Fruit fly (Drosophila melanogaster): ENCODE results near the gene rdgB.

rdgB gene

dm6 chrX:13748906-13749872 is 13.4 kb upstream of the rdgB start:
- peak; percentile 53; the same call in 1 of the 2 replicates for TF ChIP-seq ssp (GFP tag; IDR thresholded peaks at IDR 0.05)
- TF ChIP-seq Ada2b (GFP tag; IDR thresholded peaks at IDR 0.05) = peak; percentile 75
- peak; percentile 50 for TF ChIP-seq Hsf (GFP tag; optimal IDR thresholded peaks at IDR 0.05)
- TF ChIP-seq Hmx (GFP tag; optimal IDR thresholded peaks at IDR 0.05) = no peak
- no peak for TF ChIP-seq BEAF-32 (GFP tag; optimal IDR thresholded peaks at IDR 0.05)
- TF ChIP-seq Rfx (GFP tag; IDR thresholded peaks at IDR 0.05) = peak; percentile 88
- no peak for TF ChIP-seq z (GFP tag; IDR thresholded peaks at IDR 0.05)
- no peak for TF ChIP-seq zen2 (GFP tag; IDR thresholded peaks at IDR 0.05; ENCODE audit: partially characterized antibody)
- TF ChIP-seq CG8944 (GFP tag; optimal IDR thresholded peaks at IDR 0.05) = no peak
- TF ChIP-seq dmrt99B (tag; optimal IDR thresholded peaks at IDR 0.05) = peak; percentile 81
- peak; percentile 25 for TF ChIP-seq Six4 (GFP tag; optimal IDR thresholded peaks at IDR 0.05)
- TF ChIP-seq CG17385 (GFP tag; optimal IDR thresholded peaks at IDR 0.05) = peak; percentile 72
- peak; percentile 2 for TF ChIP-seq CG7987 (GFP tag; optimal IDR thresholded peaks at IDR 0.05)
- TF ChIP-seq kay (GFP tag; optimal IDR thresholded peaks at IDR 0.05) = peak; percentile 19
- peak; percentile 41 for TF ChIP-seq CG18476 (GFP tag; optimal IDR thresholded peaks at IDR 0.05)
- TF ChIP-seq CG12155 (GFP tag; optimal IDR thresholded peaks at IDR 0.05) = peak; percentile 56
- peak; percentile 73 for TF ChIP-seq sob (GFP tag; IDR thresholded peaks at IDR 0.05)
- no peak for TF ChIP-seq CG33213 (GFP tag; optimal IDR thresholded peaks at IDR 0.05)
- no peak for TF ChIP-seq tup (GFP tag; optimal IDR thresholded peaks at IDR 0.05)
- no peak for TF ChIP-seq MTF-1 (GFP tag; optimal IDR thresholded peaks at IDR 0.05; ENCODE audit: borderline replicate concordance)
- no peak for TF ChIP-seq hkb (optimal IDR thresholded peaks at IDR 0.05)
- TF ChIP-seq hkb (GFP tag; IDR thresholded peaks at IDR 0.05) = peak; percentile 78
- TF ChIP-seq CG4360 (GFP tag; IDR thresholded peaks at IDR 0.05) = no peak
- peak; percentile 42 for TF ChIP-seq az2 (GFP tag; optimal IDR thresholded peaks at IDR 0.05)
- peak; percentile 57 for TF ChIP-seq CG18619 (GFP tag; optimal IDR thresholded peaks at IDR 0.05)
- TF ChIP-seq otp (GFP tag; IDR thresholded peaks at IDR 0.05) = peak; percentile 65; the same call in 2 of the 3 replicates
- TF ChIP-seq CG10147 (GFP tag; optimal IDR thresholded peaks at IDR 0.05) = peak; percentile 83
- TF ChIP-seq CG14860 (GFP tag; IDR thresholded peaks at IDR 0.05; ENCODE audit: partially characterized antibody) = no peak
- TF ChIP-seq onecut (GFP tag; IDR thresholded peaks at IDR 0.05) = peak; percentile 33; the same call in 1 of the 2 replicates
- peak; percentile 64 for TF ChIP-seq CG17829 (tag; optimal IDR thresholded peaks at IDR 0.05)
- TF ChIP-seq Oli (tag; optimal IDR thresholded peaks at IDR 0.05) = peak; percentile 74
- peak; percentile 21 for TF ChIP-seq Chrac-16 (GFP tag; optimal IDR thresholded peaks at IDR 0.05)
- TF ChIP-seq gt (GFP tag; IDR thresholded peaks at IDR 0.05) = no peak
- TF ChIP-seq CG7271 (tag; optimal IDR thresholded peaks at IDR 0.05) = no peak
- no peak for TF ChIP-seq Spps (tag; optimal IDR thresholded peaks at IDR 0.05)
- TF ChIP-seq trem (tag; optimal IDR thresholded peaks at IDR 0.05) = no peak
- no peak for TF ChIP-seq Max (GFP tag; optimal IDR thresholded peaks at IDR 0.05)
- peak; percentile 49 for TF ChIP-seq Ravus (GFP tag; IDR thresholded peaks at IDR 0.05)
- TF ChIP-seq Bdp1 (GFP tag; optimal IDR thresholded peaks at IDR 0.05) = no peak
- peak; percentile 28; the same call in 1 of the 2 replicates for TF ChIP-seq MBD-R2 (GFP tag; IDR thresholded peaks at IDR 0.05)
- TF ChIP-seq Blimp-1 (GFP tag; optimal IDR thresholded peaks at IDR 0.05) = peak; percentile 51
- peak; percentile 31 for TF ChIP-seq fu2 (GFP tag; optimal IDR thresholded peaks at IDR 0.05)
- TF ChIP-seq CG18764 (GFP tag; optimal IDR thresholded peaks at IDR 0.05) = peak; percentile 36
- peak; percentile 5 for TF ChIP-seq Camta (GFP tag; optimal IDR thresholded peaks at IDR 0.05)
- peak; percentile 41 for TF ChIP-seq crc (GFP tag; optimal IDR thresholded peaks at IDR 0.05)
- TF ChIP-seq CG10274 (GFP tag; optimal IDR thresholded peaks at IDR 0.05) = peak; percentile 6
- TF ChIP-seq CG13123 (GFP tag; optimal IDR thresholded peaks at IDR 0.05) = no peak
- TF ChIP-seq NfI (GFP tag; optimal IDR thresholded peaks at IDR 0.05) = peak; percentile 67
- peak; percentile 55 for TF ChIP-seq CG13775 (GFP tag; optimal IDR thresholded peaks at IDR 0.05)
